Worm (Caenorhabditis elegans): ENCODE measurements around the gene ZK177.3.

The ZK177.3 gene

ce11 chrII:5496375-5496774, 19.3 kb upstream of the ZK177.3 start, which contains the start of gene F12A10.1:
Gene F12A10.1, plus strand, starts transcription at chrII:5496540.
- no peak for TF ChIP-seq nfya-2 (GFP tag; IDR thresholded peaks at IDR 0.05)

- TF ChIP-seq hsf-1 (GFP tag; IDR thresholded peaks at IDR 0.05) (no peak), T26A5.8 (tag; optimal IDR thresholded peaks at IDR 0.05) (no peak), ceh-79 (tag; optimal IDR thresholded peaks at IDR 0.05) (no peak), zim-3 (tag; optimal IDR thresholded peaks at IDR 0.05) (no peak), dpl-1 (GFP tag; optimal IDR thresholded peaks at IDR 0.05) (peak; percentile 14), ama-1 (optimal IDR thresholded peaks at IDR 0.05) (no peak), ama-1 (GFP tag; optimal IDR thresholded peaks at IDR 0.05) (no peak), mcd-1 (GFP tag; IDR thresholded peaks at IDR 0.05) (no peak), mxl-1 (tag; optimal IDR thresholded peaks at IDR 0.05) (no peak), B0336.3 (GFP tag; IDR thresholded peaks at IDR 0.05) (no peak), mes-4 (tag; optimal IDR thresholded peaks at IDR 0.05) (no peak), xnd-1 (tag; optimal IDR thresholded peaks at IDR 0.05) (peak; percentile 44), ceh-27 (GFP tag; optimal IDR thresholded peaks at IDR 0.05) (no peak), unc-62 (GFP tag; optimal IDR thresholded peaks at IDR 0.05) (no peak), lir-1 (GFP tag; conservative IDR thresholded peaks at IDR 0.05) (no peak), fkh-3 (tag; optimal IDR thresholded peaks at IDR 0.05) (no peak), lin-40 (tag; optimal IDR thresholded peaks at IDR 0.05) (no peak), efl-1 (GFP tag; optimal IDR thresholded peaks at IDR 0.05) (peak; percentile 59), gei-17 (GFP tag; optimal IDR thresholded peaks at IDR 0.05) (no peak), Y67H2A.10 (GFP tag; conservative IDR thresholded peaks at IDR 0.05) (no peak), hmg-1.2 (GFP tag; IDR thresholded peaks at IDR 0.05) (0 out of 2 replicates have a peak, but pooled peaks have one; percentile 18), unc-130 (GFP tag; optimal IDR thresholded peaks at IDR 0.05) (no peak), madf-6 (GFP tag; IDR thresholded peaks at IDR 0.05) (peak; percentile 83), madf-8 (GFP tag; conservative IDR thresholded peaks at IDR 0.05) (peak; percentile 33), F55B11.4 (tag; optimal IDR thresholded peaks at IDR 0.05; ENCODE audit: borderline replicate concordance, insufficient read depth) (no peak), lin-26 (GFP tag; IDR thresholded peaks at IDR 0.05) (0 out of 2 replicates have a peak, but pooled peaks have one; percentile 44), nhr-27 (tag; optimal IDR thresholded peaks at IDR 0.05) (no peak), nfya-2 (GFP tag; IDR thresholded peaks at IDR 0.05) (no peak), let-607 (tag; optimal IDR thresholded peaks at IDR 0.05) (no peak), ekl-4 (GFP tag; IDR thresholded peaks at IDR 0.05) (no peak), hlh-26 (GFP tag; conservative IDR thresholded peaks at IDR 0.05) (no peak), chd-7 (tag; optimal IDR thresholded peaks at IDR 0.05) (no peak), lin-35 (GFP tag; optimal IDR thresholded peaks at IDR 0.05) (no peak), K12H6.12 (tag; optimal IDR thresholded peaks at IDR 0.05) (no peak), F10E7.11 (tag; optimal IDR thresholded peaks at IDR 0.05) (no peak), F33H1.4 (GFP tag; IDR thresholded peaks at IDR 0.05) (no peak), D2030.7 (GFP tag; IDR thresholded peaks at IDR 0.05) (0 out of 2 replicates have a peak, but pooled peaks have one; percentile 27), bed-1 (GFP tag; IDR thresholded peaks at IDR 0.05) (no peak), hlh-12 (tag; optimal IDR thresholded peaks at IDR 0.05) (no peak), Y56A3A.18 (GFP tag; IDR thresholded peaks at IDR 0.05) (0 out of 2 replicates have a peak, but pooled peaks have one; percentile 42), B0035.1 (tag; optimal IDR thresholded peaks at IDR 0.05) (no peak), Y79H2A.3 (GFP tag; conservative IDR thresholded peaks at IDR 0.05) (no peak), ztf-28 (GFP tag; IDR thresholded peaks at IDR 0.05) (no peak), madf-3 (GFP tag; IDR thresholded peaks at IDR 0.05) (peak; percentile 51; the same call in 1 of the 2 replicates), rpc-1 (optimal IDR thresholded peaks at IDR 0.05) (no peak), rpc-1 (tag; optimal IDR thresholded peaks at IDR 0.05) (no peak), pha-4 (tag; optimal IDR thresholded peaks at IDR 0.05) (no peak), ztf-26 (tag; optimal IDR thresholded peaks at IDR 0.05) (no peak)
Measured at ce11 chrII:5497541-5497940, 18.1 kb upstream of the ZK177.3 start.
